Worm (Caenorhabditis elegans): ENCODE results near the gene F43G6.4.

F43G6.4 gene

DNA sequence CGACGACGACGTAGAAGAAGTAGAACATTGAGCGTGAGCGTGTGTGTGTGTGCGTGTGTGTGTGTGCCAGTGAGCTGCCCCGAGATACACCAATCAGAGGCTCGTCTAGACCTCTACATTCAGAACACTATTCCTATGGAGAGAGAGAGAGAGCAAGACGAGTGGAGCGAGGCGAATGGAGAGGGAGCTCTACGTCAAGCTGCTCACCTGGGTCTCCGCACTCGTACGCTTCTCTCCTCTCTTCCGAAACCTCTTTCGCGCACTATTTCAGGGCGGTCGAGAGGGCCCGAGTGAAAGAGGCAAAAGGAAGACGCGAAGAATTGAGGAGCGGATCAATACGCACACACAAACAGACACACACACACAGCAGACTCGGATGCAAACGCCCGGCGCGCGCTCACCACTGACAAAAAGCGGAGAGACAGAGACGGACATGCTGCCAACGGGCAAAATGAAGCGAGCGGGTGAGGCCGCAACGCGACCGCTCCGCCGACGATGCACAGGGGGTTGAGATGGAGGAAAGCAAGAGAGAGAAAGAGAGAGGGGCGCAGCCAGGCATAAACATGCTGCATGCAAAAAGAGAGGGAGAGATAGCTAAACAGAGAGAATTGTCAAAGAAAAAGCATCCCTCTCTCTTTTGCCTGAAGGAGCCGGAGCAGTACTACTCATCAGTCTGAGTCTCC, 40.9 kb upstream of the F43G6.4 start (continued):
- TF ChIP-seq hlh-30 (tag; optimal IDR thresholded peaks at IDR 0.05; ENCODE audit: insufficient read depth) (peak; percentile 78), pqm-1 (tag; optimal IDR thresholded peaks at IDR 0.05) (peak; percentile 10), ZK337.2 (GFP tag; IDR thresholded peaks at IDR 0.05) (no peak), aly-2 (tag; optimal IDR thresholded peaks at IDR 0.05) (no peak), ceh-44 (GFP tag; IDR thresholded peaks at IDR 0.05) (0 out of 2 replicates have a peak, but pooled peaks have one; percentile 18), nhr-25 (tag; optimal IDR thresholded peaks at IDR 0.05; ENCODE audit: borderline replicate concordance, insufficient read depth) (peak; percentile 10), ceh-20 (GFP tag; IDR thresholded peaks at IDR 0.05) (peak; percentile 63; the same call in 1 of the 2 replicates), mxl-3 (GFP tag; optimal IDR thresholded peaks at IDR 0.05) (peak; percentile 79), nhr-42 (GFP tag; IDR thresholded peaks at IDR 0.05) (peak; percentile 49; the same call in 1 of the 2 replicates), unc-39 (tag; optimal IDR thresholded peaks at IDR 0.05) (no peak), mep-1 (tag; optimal IDR thresholded peaks at IDR 0.05) (peak; percentile 90), duxl-1 (tag; optimal IDR thresholded peaks at IDR 0.05; ENCODE audit: poor library complexity) (no peak), zip-11 (GFP tag; IDR thresholded peaks at IDR 0.05) (no peak), ama-1 (optimal IDR thresholded peaks at IDR 0.05) (no peak), ztf-11 (tag; optimal IDR thresholded peaks at IDR 0.05) (no peak), snpc-1.2 (GFP tag; IDR thresholded peaks at IDR 0.05) (0 out of 2 replicates have a peak, but pooled peaks have one; percentile 49), mes-2 (tag; optimal IDR thresholded peaks at IDR 0.05; ENCODE audit: poor library complexity, severe bottlenecking) (peak; percentile 58)

ce11 chrII:11751615-11752174, 38.9 kb upstream of the F43G6.4 start:
- TF ChIP-seq R02D3.7 (tag; optimal IDR thresholded peaks at IDR 0.05), result no peak
- peak; percentile 38 for TF ChIP-seq mes-2 (tag; optimal IDR thresholded peaks at IDR 0.05; ENCODE audit: poor library complexity, severe bottlenecking)
- peak; percentile 53 to 61 for TF ChIP-seq lsy-2 (tag; optimal IDR thresholded peaks at IDR 0.05)
- no peak for TF ChIP-seq daf-12 (tag; optimal IDR thresholded peaks at IDR 0.05)
- TF ChIP-seq set-16 (GFP tag; IDR thresholded peaks at IDR 0.05), result peak; percentile 59
- TF ChIP-seq rbr-2 (tag; optimal IDR thresholded peaks at IDR 0.05), result peak; percentile 13
- peak; percentile 64 for TF ChIP-seq mep-1 (tag; optimal IDR thresholded peaks at IDR 0.05)
- TF ChIP-seq hlh-11 (tag; optimal IDR thresholded peaks at IDR 0.05), result peak; percentile 8
- 0 out of 2 replicates have a peak, but pooled peaks have one; percentile 48 for TF ChIP-seq hmg-1.1 (GFP tag; IDR thresholded peaks at IDR 0.05)
- peak; percentile 46 for TF ChIP-seq fkh-10 (GFP tag; optimal IDR thresholded peaks at IDR 0.05)
- TF ChIP-seq ctbp-1 (GFP tag; IDR thresholded peaks at IDR 0.05), result 0 out of 2 replicates have a peak, but pooled peaks have one; percentile 12
- TF ChIP-seq nhr-48 (tag; optimal IDR thresholded peaks at IDR 0.05), result no peak

- TF ChIP-seq egl-43 (GFP tag; IDR thresholded peaks at IDR 0.05) (0 out of 2 replicates have a peak, but pooled peaks have one; percentile 17), aha-1 (tag) (peak; percentile 88), nhr-102 (tag; optimal IDR thresholded peaks at IDR 0.05) (no peak)
Measured at ce11 chrII:11753186-11753585, 37.4 kb upstream of the F43G6.4 start.

ce11 chrII:11756684-11757107, 33.9 kb upstream of the F43G6.4 start:
- TF ChIP-seq arid-1 (GFP tag; conservative IDR thresholded peaks at IDR 0.05), result 0 out of 2 replicates have a peak, but pooled peaks have one; percentile 49
- TF ChIP-seq nhr-6 (tag; optimal IDR thresholded peaks at IDR 0.05), result peak; percentile 48
- TF ChIP-seq nhr-25 (tag; optimal IDR thresholded peaks at IDR 0.05; ENCODE audit: borderline replicate concordance, insufficient read depth), result no peak
- TF ChIP-seq egl-27 (tag; optimal IDR thresholded peaks at IDR 0.05), result no peak
- peak; percentile 90 for TF ChIP-seq ama-1 (optimal IDR thresholded peaks at IDR 0.05)
- no peak for TF ChIP-seq jun-1 (tag; optimal IDR thresholded peaks at IDR 0.05)
- no peak for TF ChIP-seq F49E8.2 (tag; optimal IDR thresholded peaks at IDR 0.05; ENCODE audit: borderline replicate concordance)
- no peak for TF ChIP-seq snpc-4 (tag; optimal IDR thresholded peaks at IDR 0.05)
- TF ChIP-seq hif-1 (tag; optimal IDR thresholded peaks at IDR 0.05), result no peak
- no peak for TF ChIP-seq mdl-1 (tag; optimal IDR thresholded peaks at IDR 0.05)
- TF ChIP-seq nhr-77 (tag; optimal IDR thresholded peaks at IDR 0.05), result no peak
- TF ChIP-seq nhr-48 (tag; optimal IDR thresholded peaks at IDR 0.05), result no peak
- TF ChIP-seq nhr-111 (GFP tag; optimal IDR thresholded peaks at IDR 0.05), result no peak
- no peak for TF ChIP-seq mxl-2 (GFP tag; conservative IDR thresholded peaks at IDR 0.05)
- TF ChIP-seq Y105C5A.15 (GFP tag; IDR thresholded peaks at IDR 0.05), result no peak
- no peak for TF ChIP-seq dpl-1 (GFP tag; optimal IDR thresholded peaks at IDR 0.05)
- no peak for TF ChIP-seq mes-2 (tag; optimal IDR thresholded peaks at IDR 0.05; ENCODE audit: poor library complexity, severe bottlenecking)
- no peak for TF ChIP-seq nhr-28 (tag; optimal IDR thresholded peaks at IDR 0.05)
- no peak for TF ChIP-seq fkh-10 (GFP tag; optimal IDR thresholded peaks at IDR 0.05)
